Fruit fly (Drosophila melanogaster) whole organism, embryonic: ENCODE results near the gene Cul6.

Experiments used
- CG10431 ChIP-seq: fragments of 200-800 bp; sonication (Bioruptor generic); optimal IDR thresholded peaks from 3 replicates; lab custom pipeline; 2018; ENCODE audit warnings: missing biosample characterization, mild to moderate bottlenecking, missing genetic modification characterization
- CG4282 ChIP-seq: fragments of 200-800 bp; sonication (Bioruptor generic); optimal IDR thresholded peaks from 2 replicates; lab custom pipeline; 2016; ENCODE audit warnings: missing biosample characterization, missing genetic modification characterization
- CG4328 ChIP-seq: fragments of 200-800 bp; sonication (Bioruptor generic); optimal IDR thresholded peaks from 3 replicates; lab custom pipeline; 2017; ENCODE audit warnings: missing biosample characterization, missing genetic modification reagents, missing genetic modification characterization
- CG8478 ChIP-seq: fragments of >200 bp; optimal IDR thresholded peaks from 2 replicates; lab custom pipeline; 2018
- D19B ChIP-seq: fragments of 200-800 bp; sonication (Bioruptor generic); optimal IDR thresholded peaks from 2 replicates; lab custom pipeline; 2017; ENCODE audit warnings: missing biosample characterization, mild to moderate bottlenecking, missing genetic modification characterization
- Hsf ChIP-seq: fragments of 200-800 bp; sonication (Bioruptor generic); optimal IDR thresholded peaks from 3 replicates; lab custom pipeline; 2016; ENCODE audit warnings: missing biosample characterization, missing genetic modification characterization
- Jarid2 ChIP-seq: fragments of 200-800 bp; sonication (Bioruptor generic); optimal IDR thresholded peaks from 3 replicates; lab custom pipeline; 2017; ENCODE audit warnings: mild to moderate bottlenecking, missing biosample characterization, missing genetic modification reagents, missing genetic modification characterization
- Usf ChIP-seq: fragments of 200-800 bp; sonication (Bioruptor generic); optimal IDR thresholded peaks from 2 replicates; lab custom pipeline; 2017; ENCODE audit warnings: missing genotype, missing biosample characterization, missing genetic modification characterization
- zfh2 ChIP-seq: fragments of 200-800 bp; sonication (Bioruptor generic); optimal IDR thresholded peaks from 2 replicates; lab custom pipeline; 2016; ENCODE audit warnings: missing biosample characterization, missing genetic modification characterization

dm6 chr3L:13058429-13058828 is 46.9 kb upstream of the Cul6 start:
- no peak for TF ChIP-seq Jarid2 (GFP tag; lab: Kevin White, UChicago)
- TF ChIP-seq zfh2 (GFP tag; lab: Kevin White, UChicago) = no peak
- TF ChIP-seq CG4282 (GFP tag; lab: Kevin White, UChicago) = no peak
- no peak for TF ChIP-seq D19B (GFP tag; lab: Kevin White, UChicago)
- TF ChIP-seq CG8478 (lab: Kevin White, UChicago) = no peak
- TF ChIP-seq Usf = no peak
- no peak for TF ChIP-seq CG4328 (GFP tag; lab: Kevin White, UChicago)
- TF ChIP-seq CG10431 (GFP tag; lab: Kevin White, UChicago) = no peak
- TF ChIP-seq Hsf (GFP tag; lab: Kevin White, UChicago) = no peak
